Fruit fly (Drosophila melanogaster): Measurements from ENCODE around the gene Obp18a.
A peak's percentile ranks its signal among the peaks of the same experiment; 100 is the strongest.

Obp18a gene

dm6 chrX:19154998-19155397 lies 19.3 kb upstream of the Obp18a start (continued):
- TF ChIP-seq sens-2 (GFP tag; IDR thresholded peaks at IDR 0.05) (peak; percentile 81), CG1792 (GFP tag; optimal IDR thresholded peaks at IDR 0.05) (peak; percentile 73), CG1024 (GFP tag; IDR thresholded peaks at IDR 0.05) (peak; percentile 87), Fer3 (tag; optimal IDR thresholded peaks at IDR 0.05) (peak; percentile 68), ind (GFP tag; optimal IDR thresholded peaks at IDR 0.05) (peak; percentile 71), Adf1 (GFP tag; IDR thresholded peaks at IDR 0.05) (no peak), Scr (GFP tag; IDR thresholded peaks at IDR 0.05; ENCODE audit: partially characterized antibody) (no peak), nom (GFP tag; optimal IDR thresholded peaks at IDR 0.05) (peak; percentile 77), E2f1 (GFP tag; IDR thresholded peaks at IDR 0.05) (peak; percentile 79), CG1602 (GFP tag; optimal IDR thresholded peaks at IDR 0.05) (peak; percentile 79), PHDP (tag; optimal IDR thresholded peaks at IDR 0.05) (peak; percentile 81), salm (tag; optimal IDR thresholded peaks at IDR 0.05) (peak; percentile 75), CG9932 (GFP tag; IDR thresholded peaks at IDR 0.05) (peak; percentile 40; the same call in 1 of the 2 replicates), luna (GFP tag; optimal IDR thresholded peaks at IDR 0.05) (no peak), CG14667 (GFP tag; IDR thresholded peaks at IDR 0.05) (peak; percentile 78), org-1 (GFP tag; optimal IDR thresholded peaks at IDR 0.05) (peak; percentile 77), Awh (GFP tag; IDR thresholded peaks at IDR 0.05) (peak; percentile 88), Mrtf (GFP tag; IDR thresholded peaks at IDR 0.05) (peak; percentile 72), da (GFP tag; optimal IDR thresholded peaks at IDR 0.05) (no peak), kni (GFP tag; optimal IDR thresholded peaks at IDR 0.05) (peak; percentile 0), CG10654 (GFP tag; optimal IDR thresholded peaks at IDR 0.05) (peak; percentile 77), cwo (GFP tag; optimal IDR thresholded peaks at IDR 0.05) (peak; percentile 21), sr (GFP tag; IDR thresholded peaks at IDR 0.05) (no peak), CG3065 (GFP tag; optimal IDR thresholded peaks at IDR 0.05) (peak; percentile 55), cg (GFP tag; optimal IDR thresholded peaks at IDR 0.05) (no peak), Dip3 (GFP tag; optimal IDR thresholded peaks at IDR 0.05) (peak; percentile 31), CG3838 (GFP tag; optimal IDR thresholded peaks at IDR 0.05) (peak; percentile 35), CG12942 (GFP tag; optimal IDR thresholded peaks at IDR 0.05) (peak; percentile 76), sd (tag; optimal IDR thresholded peaks at IDR 0.05) (peak; percentile 3), kah (GFP tag; optimal IDR thresholded peaks at IDR 0.05) (peak; percentile 73), Max (GFP tag; optimal IDR thresholded peaks at IDR 0.05) (peak; percentile 71), CG4820 (GFP tag; optimal IDR thresholded peaks at IDR 0.05) (peak; percentile 91), CG4730 (GFP tag; IDR thresholded peaks at IDR 0.05) (peak; percentile 67), trh (GFP tag; optimal IDR thresholded peaks at IDR 0.05) (peak; percentile 62), CG14441 (GFP tag; IDR thresholded peaks at IDR 0.05) (peak; percentile 35; the same call in 1 of the 2 replicates), sc (optimal IDR thresholded peaks at IDR 0.05) (no peak), sc (GFP tag; optimal IDR thresholded peaks at IDR 0.05) (peak; percentile 88), NC2β (GFP tag; optimal IDR thresholded peaks at IDR 0.05) (peak; percentile 90), CG9797 (GFP tag; optimal IDR thresholded peaks at IDR 0.05) (peak; percentile 28), onecut (GFP tag; IDR thresholded peaks at IDR 0.05) (peak; percentile 82), seq (GFP tag; IDR thresholded peaks at IDR 0.05) (peak; percentile 29; the same call in 1 of the 2 replicates), gce (GFP tag; IDR thresholded peaks at IDR 0.05) (peak; percentile 63; the same call in 1 of the 3 replicates), CG12769 (tag; optimal IDR thresholded peaks at IDR 0.05) (peak; percentile 75), CG4617 (GFP tag; optimal IDR thresholded peaks at IDR 0.05; ENCODE audit: borderline replicate concordance) (peak; percentile 41), CG7786 (GFP tag; optimal IDR thresholded peaks at IDR 0.05) (peak; percentile 88), CG17802 (tag; optimal IDR thresholded peaks at IDR 0.05) (peak; percentile 75), Hr51 (GFP tag; optimal IDR thresholded peaks at IDR 0.05) (peak; percentile 61 to 78), CG5953 (GFP tag; IDR thresholded peaks at IDR 0.05) (peak; percentile 81), gsb-n (tag; optimal IDR thresholded peaks at IDR 0.05) (peak; percentile 93), dmrt99B (tag; optimal IDR thresholded peaks at IDR 0.05) (peak; percentile 88), CG31388 (GFP tag; optimal IDR thresholded peaks at IDR 0.05) (peak; percentile 52)
